ENCODE assay signal across 1 fruit fly cellular context in genomic region chr3R:4809944-4810653, dm6.
TF ChIP-seq lines count a peak whose summit lies in the region.

No protein-coding gene starts in this region.

TF ChIP-seq in whole organism, embryonic, 481 proteins besides CTCF, POLR2A, EP300 and RAD21 (continued from another document):
- no peak for TF ChIP-seq CG3847 (GFP tag; IDR thresholded peaks at IDR 0.05; lab: Robert Waterston, UW)
- TF ChIP-seq CG9932 (GFP tag; IDR thresholded peaks at IDR 0.05; lab: Robert Waterston, UW): no peak
- TF ChIP-seq CkIIα-i1 (GFP tag; IDR thresholded peaks at IDR 0.05; lab: Robert Waterston, UW): no peak
- TF ChIP-seq Lim3 (GFP tag; IDR thresholded peaks at IDR 0.05; lab: Robert Waterston, UW): no peak
- TF ChIP-seq pfk (GFP tag; optimal IDR thresholded peaks at IDR 0.05; lab: Kevin White, UChicago): peak; percentile 7
- TF ChIP-seq B-H1 (GFP tag; IDR thresholded peaks at IDR 0.05; lab: Robert Waterston, UW): no peak
- no peak for TF ChIP-seq lov (optimal IDR thresholded peaks at IDR 0.05; lab: Kevin White, UChicago)
- TF ChIP-seq lov (GFP tag; IDR thresholded peaks at IDR 0.05; lab: Robert Waterston, UW): no peak
- TF ChIP-seq sim (GFP tag; IDR thresholded peaks at IDR 0.05; lab: Robert Waterston, UW): no peak
- TF ChIP-seq gro (GFP tag; optimal IDR thresholded peaks at IDR 0.05; lab: Kevin White, UChicago): no peak
- TF ChIP-seq H2.0 (GFP tag; IDR thresholded peaks at IDR 0.05; lab: Robert Waterston, UW): no peak
- TF ChIP-seq HHEX (GFP tag; optimal IDR thresholded peaks at IDR 0.05; lab: Kevin White, UChicago): no peak
- no peak for TF ChIP-seq CG10654 (GFP tag; optimal IDR thresholded peaks at IDR 0.05; lab: Kevin White, UChicago)
- no peak for TF ChIP-seq CG18262 (tag; optimal IDR thresholded peaks at IDR 0.05; lab: Kevin White, UChicago)
- no peak for TF ChIP-seq eve (GFP tag; optimal IDR thresholded peaks at IDR 0.05; lab: Kevin White, UChicago)
- TF ChIP-seq CoRest (tag; optimal IDR thresholded peaks at IDR 0.05; lab: Kevin White, UChicago): no peak
- no peak for TF ChIP-seq Lpt (GFP tag; optimal IDR thresholded peaks at IDR 0.05; lab: Kevin White, UChicago)
- peak; percentile 50; the same call in 1 of the 2 replicates for TF ChIP-seq vvl (GFP tag; IDR thresholded peaks at IDR 0.05; lab: Robert Waterston, UW)
- peak; percentile 51 for TF ChIP-seq CG12769 (tag; optimal IDR thresholded peaks at IDR 0.05; lab: Kevin White, UChicago)
- no peak for TF ChIP-seq HLH4C (GFP tag; IDR thresholded peaks at IDR 0.05; lab: Robert Waterston, UW; ENCODE audit: partially characterized antibody)
- no peak for TF ChIP-seq sqz (GFP tag; optimal IDR thresholded peaks at IDR 0.05; lab: Kevin White, UChicago)
- TF ChIP-seq nerfin-2 (GFP tag; IDR thresholded peaks at IDR 0.05; lab: Robert Waterston, UW; ENCODE audit: partially characterized antibody): no peak
- TF ChIP-seq CG11247 (GFP tag; IDR thresholded peaks at IDR 0.05; lab: Robert Waterston, UW): no peak
- TF ChIP-seq lab (GFP tag; optimal IDR thresholded peaks at IDR 0.05; lab: Kevin White, UChicago): peak; percentile 11
- no peak for TF ChIP-seq dm (GFP tag; optimal IDR thresholded peaks at IDR 0.05; lab: Kevin White, UChicago)
- TF ChIP-seq tap (tag; optimal IDR thresholded peaks at IDR 0.05; lab: Kevin White, UChicago): no peak
- no peak for TF ChIP-seq tin (GFP tag; optimal IDR thresholded peaks at IDR 0.05; lab: Kevin White, UChicago)
- TF ChIP-seq ssp (GFP tag; IDR thresholded peaks at IDR 0.05; lab: Robert Waterston, UW): no peak
- no peak for TF ChIP-seq CG9817 (tag; optimal IDR thresholded peaks at IDR 0.05; lab: Kevin White, UChicago)
- no peak for TF ChIP-seq Xbp1 (GFP tag; optimal IDR thresholded peaks at IDR 0.05; lab: Kevin White, UChicago)
- no peak for TF ChIP-seq CG1024 (GFP tag; IDR thresholded peaks at IDR 0.05; lab: Robert Waterston, UW)
- peak; percentile 26 to 48 for TF ChIP-seq Trl (optimal IDR thresholded peaks at IDR 0.05; lab: Kevin White, UChicago)
- TF ChIP-seq Trl (GFP tag; optimal IDR thresholded peaks at IDR 0.05; lab: Kevin White, UChicago): no peak
- no peak for TF ChIP-seq Taf1 (GFP tag; IDR thresholded peaks at IDR 0.05; lab: Robert Waterston, UW)
- peak; percentile 93 for TF ChIP-seq cg (GFP tag; optimal IDR thresholded peaks at IDR 0.05; lab: Kevin White, UChicago)
- TF ChIP-seq Deaf1 (tag; optimal IDR thresholded peaks at IDR 0.05; lab: Kevin White, UChicago): peak; percentile 87
- no peak for TF ChIP-seq CG17186 (GFP tag; optimal IDR thresholded peaks at IDR 0.05; lab: Kevin White, UChicago)
- TF ChIP-seq her (GFP tag; optimal IDR thresholded peaks at IDR 0.05; lab: Kevin White, UChicago): no peak
- TF ChIP-seq CG11085 (GFP tag; IDR thresholded peaks at IDR 0.05; lab: Robert Waterston, UW): no peak
- TF ChIP-seq CG11398 (GFP tag; optimal IDR thresholded peaks at IDR 0.05; lab: Kevin White, UChicago): no peak
- TF ChIP-seq Hsf (GFP tag; optimal IDR thresholded peaks at IDR 0.05; lab: Kevin White, UChicago): no peak
- no peak for TF ChIP-seq CG18011 (GFP tag; optimal IDR thresholded peaks at IDR 0.05; lab: Kevin White, UChicago)
- TF ChIP-seq Dbx (GFP tag; IDR thresholded peaks at IDR 0.05; lab: Robert Waterston, UW): no peak
- no peak for TF ChIP-seq CG30020 (tag; optimal IDR thresholded peaks at IDR 0.05; lab: Kevin White, UChicago)
- TF ChIP-seq CG2199 (GFP tag; IDR thresholded peaks at IDR 0.05; lab: Robert Waterston, UW): 0 out of 3 replicates have a peak, but pooled peaks have one; percentile 49
- TF ChIP-seq CG2116 (GFP tag; optimal IDR thresholded peaks at IDR 0.05; lab: Kevin White, UChicago): no peak
- no peak for TF ChIP-seq pum (GFP tag; optimal IDR thresholded peaks at IDR 0.05; lab: Kevin White, UChicago)
- TF ChIP-seq Med (GFP tag; lab: Kevin White, UChicago): peak; percentile 78
- TF ChIP-seq pros (GFP tag; optimal IDR thresholded peaks at IDR 0.05; lab: Kevin White, UChicago): peak; percentile 51
- TF ChIP-seq br (optimal IDR thresholded peaks at IDR 0.05; lab: Kevin White, UChicago): no peak
- TF ChIP-seq bowl (GFP tag; IDR thresholded peaks at IDR 0.05; lab: Robert Waterston, UW): no peak
- peak; percentile 9 for TF ChIP-seq CG6854 (GFP tag; optimal IDR thresholded peaks at IDR 0.05; lab: Kevin White, UChicago)
- no peak for TF ChIP-seq CG2712 (tag; optimal IDR thresholded peaks at IDR 0.05; lab: Kevin White, UChicago)
- peak; percentile 13 for TF ChIP-seq Hmr (GFP tag; optimal IDR thresholded peaks at IDR 0.05; lab: Kevin White, UChicago)
- TF ChIP-seq Rfx (GFP tag; IDR thresholded peaks at IDR 0.05; lab: Robert Waterston, UW): 0 out of 2 replicates have a peak, but pooled peaks have one; percentile 20
- TF ChIP-seq sr (GFP tag; IDR thresholded peaks at IDR 0.05; lab: Robert Waterston, UW): no peak
- no peak for TF ChIP-seq CG14014 (GFP tag; IDR thresholded peaks at IDR 0.05; lab: Robert Waterston, UW)
- peak; percentile 96 for TF ChIP-seq crol (GFP tag; IDR thresholded peaks at IDR 0.05; lab: Robert Waterston, UW)
- 0 out of 3 replicates have a peak, but pooled peaks have one; percentile 40 for TF ChIP-seq CG34422 (GFP tag; IDR thresholded peaks at IDR 0.05; lab: Robert Waterston, UW)
- TF ChIP-seq Dfd (GFP tag; optimal IDR thresholded peaks at IDR 0.05; lab: Kevin White, UChicago): no peak
- no peak for TF ChIP-seq yki (optimal IDR thresholded peaks at IDR 0.05; lab: Kevin White, UChicago)
- no peak for TF ChIP-seq p53 (GFP tag; optimal IDR thresholded peaks at IDR 0.05; lab: Kevin White, UChicago)
- no peak for TF ChIP-seq h (optimal IDR thresholded peaks at IDR 0.05; lab: Kevin White, UChicago)
- TF ChIP-seq CG6765 (GFP tag; optimal IDR thresholded peaks at IDR 0.05; lab: Kevin White, UChicago): no peak
- peak; percentile 75; the same call in 1 of the 2 replicates for TF ChIP-seq aop (GFP tag; IDR thresholded peaks at IDR 0.05; lab: Robert Waterston, UW)
- TF ChIP-seq lilli (GFP tag; optimal IDR thresholded peaks at IDR 0.05; lab: Kevin White, UChicago): no peak
- TF ChIP-seq CG10462 (GFP tag; optimal IDR thresholded peaks at IDR 0.05; lab: Kevin White, UChicago): no peak
- TF ChIP-seq Antp (GFP tag; optimal IDR thresholded peaks at IDR 0.05; lab: Kevin White, UChicago): no peak
- no peak for TF ChIP-seq zen (tag; optimal IDR thresholded peaks at IDR 0.05; lab: Kevin White, UChicago)
- no peak for TF ChIP-seq ewg (GFP tag; optimal IDR thresholded peaks at IDR 0.05; lab: Kevin White, UChicago)
- TF ChIP-seq CG8924 (tag; optimal IDR thresholded peaks at IDR 0.05; lab: Kevin White, UChicago): peak; percentile 56
- TF ChIP-seq MESR4 (GFP tag; optimal IDR thresholded peaks at IDR 0.05; lab: Kevin White, UChicago): no peak
- TF ChIP-seq C15 (GFP tag; IDR thresholded peaks at IDR 0.05; lab: Robert Waterston, UW): no peak
- TF ChIP-seq da (GFP tag; optimal IDR thresholded peaks at IDR 0.05; lab: Kevin White, UChicago): no peak
- TF ChIP-seq amos (GFP tag; IDR thresholded peaks at IDR 0.05; lab: Robert Waterston, UW; ENCODE audit: partially characterized antibody): peak; percentile 30; the same call in 1 of the 2 replicates
- TF ChIP-seq tup (GFP tag; optimal IDR thresholded peaks at IDR 0.05; lab: Kevin White, UChicago): no peak
- TF ChIP-seq Scr (GFP tag; IDR thresholded peaks at IDR 0.05; lab: Robert Waterston, UW; ENCODE audit: partially characterized antibody): peak; percentile 50
- TF ChIP-seq hbn (GFP tag; IDR thresholded peaks at IDR 0.05; lab: Robert Waterston, UW; ENCODE audit: partially characterized antibody): no peak
- TF ChIP-seq CG32772 (GFP tag; IDR thresholded peaks at IDR 0.05; lab: Robert Waterston, UW): no peak
- TF ChIP-seq gt (GFP tag; IDR thresholded peaks at IDR 0.05; lab: Robert Waterston, UW): no peak
- no peak for TF ChIP-seq Sry-β (GFP tag; optimal IDR thresholded peaks at IDR 0.05; lab: Kevin White, UChicago)
- TF ChIP-seq CG4617 (GFP tag; optimal IDR thresholded peaks at IDR 0.05; lab: Kevin White, UChicago; ENCODE audit: borderline replicate concordance): no peak
- TF ChIP-seq CG9797 (GFP tag; optimal IDR thresholded peaks at IDR 0.05; lab: Kevin White, UChicago): no peak
- TF ChIP-seq CG8388 (GFP tag; optimal IDR thresholded peaks at IDR 0.05; lab: Kevin White, UChicago): no peak
- peak; percentile 53 for TF ChIP-seq CG10543 (GFP tag; optimal IDR thresholded peaks at IDR 0.05; lab: Kevin White, UChicago)
- TF ChIP-seq CG1792 (GFP tag; optimal IDR thresholded peaks at IDR 0.05; lab: Kevin White, UChicago): no peak
- TF ChIP-seq TFAM (GFP tag; optimal IDR thresholded peaks at IDR 0.05; lab: Kevin White, UChicago): no peak
- no peak for TF ChIP-seq wdn (GFP tag; IDR thresholded peaks at IDR 0.05; lab: Robert Waterston, UW)
- peak; percentile 46 for TF ChIP-seq Blimp-1 (GFP tag; optimal IDR thresholded peaks at IDR 0.05; lab: Kevin White, UChicago)
- TF ChIP-seq CG11456 (GFP tag; IDR thresholded peaks at IDR 0.05; lab: Robert Waterston, UW): no peak
- TF ChIP-seq CG31388 (GFP tag; optimal IDR thresholded peaks at IDR 0.05; lab: Kevin White, UChicago): no peak
- no peak for TF ChIP-seq CG2202 (tag; optimal IDR thresholded peaks at IDR 0.05; lab: Kevin White, UChicago)
- no peak for TF ChIP-seq CG14965 (GFP tag; optimal IDR thresholded peaks at IDR 0.05; lab: Kevin White, UChicago; ENCODE audit: borderline replicate concordance)
- no peak for TF ChIP-seq prd (optimal IDR thresholded peaks at IDR 0.05; lab: Kevin White, UChicago)
- TF ChIP-seq prd (GFP tag; IDR thresholded peaks at IDR 0.05; lab: Robert Waterston, UW): no peak
- TF ChIP-seq tll (GFP tag; optimal IDR thresholded peaks at IDR 0.05; lab: Kevin White, UChicago): no peak
- TF ChIP-seq Ptx1 (GFP tag; IDR thresholded peaks at IDR 0.05; lab: Robert Waterston, UW): no peak
- no peak for TF ChIP-seq sens-2 (GFP tag; IDR thresholded peaks at IDR 0.05; lab: Robert Waterston, UW)
- TF ChIP-seq hb (GFP tag; IDR thresholded peaks at IDR 0.05; lab: Robert Waterston, UW; ENCODE audit: partially characterized antibody): no peak
- no peak for TF ChIP-seq insv (GFP tag; optimal IDR thresholded peaks at IDR 0.05; lab: Kevin White, UChicago)
- no peak for TF ChIP-seq sob (GFP tag; IDR thresholded peaks at IDR 0.05; lab: Robert Waterston, UW)
- no peak for TF ChIP-seq Atf-2 (GFP tag; optimal IDR thresholded peaks at IDR 0.05; lab: Kevin White, UChicago)
- TF ChIP-seq CG17912 (GFP tag; optimal IDR thresholded peaks at IDR 0.05; lab: Kevin White, UChicago): no peak
- TF ChIP-seq Drgx (GFP tag; IDR thresholded peaks at IDR 0.05; lab: Robert Waterston, UW): no peak
- no peak for TF ChIP-seq croc (GFP tag; conservative IDR thresholded peaks at IDR 0.05; lab: Robert Waterston, UW)
- no peak for TF ChIP-seq CG11504 (tag; optimal IDR thresholded peaks at IDR 0.05; lab: Kevin White, UChicago)
- TF ChIP-seq CG13123 (GFP tag; optimal IDR thresholded peaks at IDR 0.05; lab: Kevin White, UChicago): no peak
- TF ChIP-seq vfl (GFP tag; optimal IDR thresholded peaks at IDR 0.05; lab: Kevin White, UChicago): no peak
- no peak for TF ChIP-seq CG18476 (GFP tag; optimal IDR thresholded peaks at IDR 0.05; lab: Kevin White, UChicago)
- TF ChIP-seq Sox100B (GFP tag; optimal IDR thresholded peaks at IDR 0.05; lab: Kevin White, UChicago): no peak
- TF ChIP-seq zfh2 (GFP tag; optimal IDR thresholded peaks at IDR 0.05; lab: Kevin White, UChicago): no peak
- no peak for TF ChIP-seq CG9727 (GFP tag; optimal IDR thresholded peaks at IDR 0.05; lab: Kevin White, UChicago)
